Fruit fly (Drosophila melanogaster): ENCODE results near the gene glec.

dm6 chr3R:21904345-21904744, 48.3 kb upstream of the glec start:
- no peak for TF ChIP-seq CG6689 (GFP tag; IDR thresholded peaks at IDR 0.05)
- no peak for TF ChIP-seq Hand (GFP tag; optimal IDR thresholded peaks at IDR 0.05)
- no peak for TF ChIP-seq mam (GFP tag; optimal IDR thresholded peaks at IDR 0.05)
- no peak for TF ChIP-seq CG6791 (GFP tag; IDR thresholded peaks at IDR 0.05; ENCODE audit: partially characterized antibody)
- no peak for TF ChIP-seq onecut (GFP tag; IDR thresholded peaks at IDR 0.05)
- no peak for TF ChIP-seq CG2120 (GFP tag; optimal IDR thresholded peaks at IDR 0.05)
- no peak for TF ChIP-seq nerfin-2 (GFP tag; IDR thresholded peaks at IDR 0.05; ENCODE audit: partially characterized antibody)
- TF ChIP-seq Dek (tag; optimal IDR thresholded peaks at IDR 0.05), result no peak
- no peak for TF ChIP-seq Med (GFP tag)
- TF ChIP-seq usp (GFP tag; optimal IDR thresholded peaks at IDR 0.05), result no peak
- no peak for TF ChIP-seq danr (GFP tag; IDR thresholded peaks at IDR 0.05)
